Worm (Caenorhabditis elegans) whole organism, young adult: ENCODE data around the gene lron-5.

Experiments used
- F33H1.4 ChIP-seq: fragments of 200-800 bp; sonication (Bioruptor generic); IDR thresholded peaks from 2 replicates; pipeline ENCODE4 v1.3.6; 2022; ENCODE audit warnings: missing genetic modification reagents, missing genetic modification characterization, missing compliant biosample characterization
- F52B5.7 ChIP-seq: sonication (generic microtip); optimal IDR thresholded peaks from 2 replicates; lab custom pipeline; 2016; ENCODE audit warnings: mild to moderate bottlenecking, missing genetic modification characterization, missing compliant biosample characterization
- F55B11.4 ChIP-seq: sonication (generic microtip); optimal IDR thresholded peaks from 2 replicates; lab custom pipeline; 2016; ENCODE audit warnings: missing compliant biosample characterization, missing genetic modification characterization, borderline replicate concordance; ENCODE audit not compliant: insufficient read depth
- Y67H2A.10 ChIP-seq: fragments of 200-800 bp; sonication (Bioruptor generic); conservative IDR thresholded peaks from 2 replicates; pipeline ENCODE4 v1.3.6; 2022; ENCODE audit warnings: missing genetic modification reagents, missing genetic modification characterization, missing compliant biosample characterization
- ZK185.1 ChIP-seq: sonication (generic microtip); optimal IDR thresholded peaks from 2 replicates; lab custom pipeline; 2016; ENCODE audit warnings: mild to moderate bottlenecking, missing genetic modification characterization, missing compliant biosample characterization; ENCODE audit not compliant: poor library complexity, severe bottlenecking
- aptf-3 ChIP-seq: fragments of 200-800 bp; sonication (Bioruptor generic); IDR thresholded peaks from 2 replicates; pipeline ENCODE4 v1.3.6; 2022; ENCODE audit warnings: missing genetic modification characterization, missing compliant biosample characterization
- attf-3 ChIP-seq: fragments of 200-800 bp; sonication (Bioruptor generic); conservative IDR thresholded peaks from 2 replicates; pipeline ENCODE4 v1.3.6; 2022; ENCODE audit warnings: missing genetic modification reagents, missing genetic modification characterization, missing compliant biosample characterization
- gei-17 ChIP-seq: fragments of 200-800 bp; sonication (Bioruptor generic); optimal IDR thresholded peaks from 2 replicates; lab custom pipeline; 2018; ENCODE audit warnings: mild to moderate bottlenecking, missing genetic modification characterization, missing compliant biosample characterization
- lin-54 ChIP-seq: fragments of 200-800 bp; sonication (Bioruptor generic); optimal IDR thresholded peaks from 2 replicates; lab custom pipeline; 2018; ENCODE audit warnings: mild to moderate bottlenecking, missing genetic modification characterization, missing compliant biosample characterization
- pha-4 ChIP-seq: fragments of 150-350 bp; sonication (generic microtip); optimal IDR thresholded peaks from 2 replicates; lab custom pipeline; 2014; ENCODE audit warnings: missing biosample characterization, missing genetic modification reagents, missing genetic modification characterization
- repo-1 ChIP-seq: sonication (generic microtip); optimal IDR thresholded peaks from 2 replicates; lab custom pipeline; 2017; ENCODE audit warnings: mild to moderate bottlenecking, missing genetic modification characterization, missing compliant biosample characterization
- unc-62 ChIP-seq: fragments of 150-350 bp; optimal IDR thresholded peaks from 2 replicates; lab custom pipeline; 2014; ENCODE audit warnings: missing biosample characterization, missing genetic modification reagents, missing genetic modification characterization
- ztf-18 ChIP-seq: sonication (generic microtip); optimal IDR thresholded peaks from 2 replicates; lab custom pipeline; 2016; ENCODE audit warnings: missing genotype, mild to moderate bottlenecking, missing genetic modification characterization, missing compliant biosample characterization

- TF ChIP-seq gei-17 (GFP tag; lab: Kevin White, UChicago) (no peak), aptf-3 (no peak), Y67H2A.10 (no peak), F33H1.4 (GFP tag; lab: Robert Waterston, UW) (peak; percentile 94), F52B5.7 (tag; lab: Kevin White, UChicago) (no peak), repo-1 (tag; lab: Kevin White, UChicago) (no peak), F55B11.4 (no peak), attf-3 (GFP tag; lab: Robert Waterston, UW) (no peak), ztf-18 (tag; lab: Kevin White, UChicago) (no peak), lin-54 (peak; percentile 38), unc-62 (no peak), pha-4 (tag; lab: Kevin White, UChicago) (no peak), ZK185.1 (tag; lab: Kevin White, UChicago) (no peak)
Observed at ce11 chrIII:4595771-4596227, 27.0 kb upstream of the lron-5 start, which contains the start of gene asb-1.
